Worm (Caenorhabditis elegans) whole organism, mixed stage, embryonic: ENCODE measurements around the gene ZK593.3.

Experiments used
- blmp-1 ChIP-seq: fragments of 150-350 bp; optimal IDR thresholded peaks from 2 replicates; lab custom pipeline; 2014; ENCODE audit warnings: missing biosample characterization, missing genetic modification characterization
- ceh-83 ChIP-seq: fragments of 200-800 bp; sonication (Bioruptor generic); optimal IDR thresholded peaks from 2 replicates; lab custom pipeline; 2018; ENCODE audit warnings: mild to moderate bottlenecking, missing genetic modification characterization, missing compliant biosample characterization
- elt-1 ChIP-seq: sonication (generic microtip); optimal IDR thresholded peaks from 2 replicates; lab custom pipeline; 2017; ENCODE audit warnings: missing genetic modification characterization, mild to moderate bottlenecking, missing compliant biosample characterization, antibody characterized with exemption, moderate library complexity, borderline replicate concordance; ENCODE audit not compliant: insufficient read depth
- elt-3 ChIP-seq: fragments of 150-350 bp; optimal IDR thresholded peaks from 2 replicates; lab custom pipeline; 2014; ENCODE audit warnings: missing biosample characterization, missing genetic modification characterization
- hlh-1 ChIP-seq: fragments of 150-350 bp; optimal IDR thresholded peaks from 2 replicates; lab custom pipeline; 2014; ENCODE audit warnings: missing biosample characterization, missing genetic modification reagents, missing genetic modification characterization
- lsy-2 ChIP-seq: fragments of 150-350 bp; optimal IDR thresholded peaks from 2 replicates; lab custom pipeline; 2014; ENCODE audit warnings: missing biosample characterization, missing genetic modification characterization
- mab-5 ChIP-seq: fragments of 150-350 bp; optimal IDR thresholded peaks from 2 replicates; lab custom pipeline; 2014; ENCODE audit warnings: missing biosample characterization, missing genetic modification characterization
- mep-1 ChIP-seq: fragments of 150-350 bp; optimal IDR thresholded peaks from 2 replicates; lab custom pipeline; 2017; ENCODE audit warnings: missing biosample characterization, missing genetic modification reagents, missing genetic modification characterization, inconsistent platforms
- nhr-12 ChIP-seq: fragments of 150-350 bp; optimal IDR thresholded peaks from 2 replicates; lab custom pipeline; 2014; ENCODE audit warnings: missing biosample characterization, missing genetic modification characterization
- nhr-237 ChIP-seq: fragments of 150-350 bp; optimal IDR thresholded peaks from 2 replicates; lab custom pipeline; 2014; ENCODE audit warnings: missing biosample characterization, missing genetic modification characterization
- nhr-76 ChIP-seq: sonication (generic microtip); optimal IDR thresholded peaks from 2 replicates; lab custom pipeline; 2017; ENCODE audit warnings: missing biosample characterization, missing genetic modification characterization
- sptf-1 ChIP-seq: sonication (generic microtip); optimal IDR thresholded peaks from 2 replicates; lab custom pipeline; 2017; ENCODE audit warnings: mild to moderate bottlenecking, missing genetic modification characterization, moderate library complexity, missing compliant biosample characterization
- tbx-8 ChIP-seq: fragments of 200-800 bp; sonication (Bioruptor generic); optimal IDR thresholded peaks from 2 replicates; lab custom pipeline; 2018; ENCODE audit warnings: mild to moderate bottlenecking, missing genetic modification characterization, moderate library complexity, missing compliant biosample characterization
- unc-62 ChIP-seq: fragments of 150-350 bp; optimal IDR thresholded peaks from 2 replicates; lab custom pipeline; 2014; ENCODE audit warnings: missing biosample characterization, missing genetic modification reagents, missing genetic modification characterization

DNA sequence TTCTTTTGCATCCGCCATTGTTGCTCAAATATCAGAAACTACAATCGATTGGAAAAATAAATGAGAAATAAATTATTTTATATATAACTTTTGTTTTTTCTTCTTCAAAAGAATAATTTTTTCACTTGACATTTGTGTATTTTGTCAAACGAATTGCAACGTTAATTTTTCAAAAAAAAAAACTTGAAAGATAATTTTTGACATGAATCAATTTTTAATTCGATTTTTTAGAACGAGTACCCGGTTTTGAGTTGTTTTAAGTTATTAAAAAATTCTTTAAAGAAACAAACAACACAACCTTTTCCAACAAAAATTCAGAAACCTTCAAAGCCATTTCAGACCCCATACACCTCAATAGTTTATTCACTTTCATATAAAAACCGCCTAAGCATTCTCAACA lies 31.2 kb upstream of the ZK593.3 start, which contains the start of gene F13E9.5:
- TF ChIP-seq sptf-1 (tag; lab: Kevin White, UChicago) (no peak), blmp-1 (no peak), unc-62 (GFP tag; lab: Kevin White, UChicago) (no peak), nhr-237 (no peak), elt-3 (tag; lab: Kevin White, UChicago) (no peak), mep-1 (tag; lab: Kevin White, UChicago) (no peak), lsy-2 (no peak), elt-1 (tag; lab: Kevin White, UChicago) (no peak), mab-5 (no peak), nhr-76 (tag; lab: Kevin White, UChicago) (no peak), tbx-8 (GFP tag; lab: Kevin White, UChicago) (no peak), nhr-12 (tag; lab: Kevin White, UChicago) (no peak), hlh-1 (tag; lab: Kevin White, UChicago) (no peak), ceh-83 (GFP tag; lab: Kevin White, UChicago) (no peak)
